Fruit fly (Drosophila melanogaster): ENCODE results near the gene CG43291.

CG43291 gene

DNA sequence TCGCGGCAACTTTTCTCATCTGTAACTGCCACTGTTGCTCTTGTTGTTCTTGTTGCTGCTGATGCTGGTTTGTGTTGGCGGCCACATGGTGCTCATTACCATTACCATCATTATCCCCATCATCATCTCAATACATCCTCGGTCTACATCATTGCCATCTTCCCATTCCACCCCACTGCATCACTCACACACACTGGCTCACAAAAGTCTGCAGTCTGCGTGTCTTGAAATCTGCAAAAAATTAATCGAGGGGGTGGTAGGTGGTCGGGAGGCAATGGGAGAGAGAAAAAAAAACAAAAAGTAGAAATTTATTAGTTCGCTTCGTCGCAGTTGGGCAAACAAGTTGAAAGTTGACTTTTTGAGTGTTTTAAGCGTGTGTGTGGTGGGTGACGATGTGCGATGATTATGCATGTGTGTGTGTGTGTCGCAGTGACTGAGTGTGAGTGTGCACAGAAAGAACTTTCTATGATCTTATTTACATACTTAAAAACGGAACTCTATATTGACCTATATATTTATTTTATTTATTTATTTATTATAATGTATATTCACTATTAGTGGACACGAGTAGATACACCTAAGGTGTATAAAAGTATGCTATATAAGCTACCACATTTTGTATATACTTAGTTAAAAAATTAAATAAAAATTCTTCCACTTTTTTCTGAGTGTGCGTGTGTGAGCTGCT, 35.0 kb upstream of the CG43291 start (continued):
- TF ChIP-seq CG1621 (tag; optimal IDR thresholded peaks at IDR 0.05) = no peak
- TF ChIP-seq Sox102F (GFP tag; optimal IDR thresholded peaks at IDR 0.05) = no peak
- TF ChIP-seq CG4318 (GFP tag; optimal IDR thresholded peaks at IDR 0.05) = peak; percentile 73
- TF ChIP-seq Eip78C (GFP tag) = peak; percentile 14
- no peak for TF ChIP-seq CG11902 (GFP tag; optimal IDR thresholded peaks at IDR 0.05)
- no peak for TF ChIP-seq Lpt (GFP tag; optimal IDR thresholded peaks at IDR 0.05)
- no peak for TF ChIP-seq Eip93F (GFP tag; optimal IDR thresholded peaks at IDR 0.05)
- TF ChIP-seq fd85E (GFP tag; optimal IDR thresholded peaks at IDR 0.05) = no peak
- TF ChIP-seq CG11762 (GFP tag; optimal IDR thresholded peaks at IDR 0.05; ENCODE audit: insufficient read depth) = no peak
- TF ChIP-seq CG10669 (GFP tag; optimal IDR thresholded peaks at IDR 0.05) = no peak
- no peak for TF ChIP-seq Eip75B (GFP tag; optimal IDR thresholded peaks at IDR 0.05)
- peak; percentile 28 for TF ChIP-seq CG10631 (GFP tag; optimal IDR thresholded peaks at IDR 0.05)
- no peak for TF ChIP-seq CG11294 (GFP tag; IDR thresholded peaks at IDR 0.05)
- no peak for TF ChIP-seq Ets96B (tag; optimal IDR thresholded peaks at IDR 0.05)

DNA sequence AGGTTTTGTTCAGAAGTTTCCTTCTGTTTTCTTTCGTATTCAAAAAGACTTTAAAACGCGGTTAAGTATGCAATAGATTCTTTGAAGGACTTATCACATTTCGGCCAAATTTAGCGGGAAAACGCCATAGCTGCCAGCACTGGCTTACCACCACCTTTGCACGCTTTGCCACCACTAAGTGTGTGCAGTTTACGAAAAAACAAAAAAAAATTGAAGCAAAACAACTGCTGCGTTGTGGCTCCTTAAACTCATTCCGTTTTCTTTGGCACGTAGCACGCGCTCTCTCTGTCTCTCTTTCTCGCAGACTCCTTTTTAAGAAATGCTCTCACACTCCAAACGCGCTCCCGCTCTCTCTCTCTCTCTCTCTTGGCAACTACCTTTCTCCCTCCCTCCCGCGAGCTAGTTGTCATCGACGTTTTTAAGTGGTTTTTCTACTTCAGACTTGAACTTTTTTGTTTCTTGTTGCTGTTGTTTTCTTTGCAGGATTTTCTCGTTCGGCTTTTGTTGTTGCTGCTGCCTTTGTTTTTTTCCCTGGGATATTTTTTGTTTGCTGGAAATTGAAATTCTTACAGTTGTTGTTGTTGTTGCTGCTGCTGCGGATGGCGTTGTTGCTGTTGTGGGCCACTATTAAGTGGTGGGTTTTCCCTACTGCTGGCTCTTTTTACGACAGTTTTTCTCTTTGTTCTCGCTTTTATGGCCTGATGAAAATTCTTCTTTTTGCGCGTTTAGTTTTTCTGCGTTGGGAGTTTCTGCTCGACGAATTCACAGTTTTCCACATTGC, 34.2 kb upstream of the CG43291 start:
- peak; percentile 54 for TF ChIP-seq pdm3 (GFP tag; optimal IDR thresholded peaks at IDR 0.05)
- peak; percentile 41 for TF ChIP-seq CG11762 (GFP tag; optimal IDR thresholded peaks at IDR 0.05; ENCODE audit: insufficient read depth)
- TF ChIP-seq CG7368 (GFP tag; optimal IDR thresholded peaks at IDR 0.05) = no peak
- TF ChIP-seq CG6163 (GFP tag; IDR thresholded peaks at IDR 0.05) = peak; percentile 82; the same call in 2 of the 3 replicates
- TF ChIP-seq CG8119 (GFP tag; IDR thresholded peaks at IDR 0.05) = peak; percentile 55; the same call in 2 of the 3 replicates
- TF ChIP-seq fd59A (GFP tag; optimal IDR thresholded peaks at IDR 0.05) = no peak
- peak; percentile 69 for TF ChIP-seq CG6808 (GFP tag; optimal IDR thresholded peaks at IDR 0.05)
- TF ChIP-seq CG11294 (GFP tag; IDR thresholded peaks at IDR 0.05) = no peak
- peak; percentile 42 for TF ChIP-seq CG9139 (GFP tag; optimal IDR thresholded peaks at IDR 0.05)
- TF ChIP-seq CG32006 (GFP tag; optimal IDR thresholded peaks at IDR 0.05) = no peak
- TF ChIP-seq esn (GFP tag; optimal IDR thresholded peaks at IDR 0.05) = no peak
- peak; percentile 56 for TF ChIP-seq CG4318 (GFP tag; optimal IDR thresholded peaks at IDR 0.05)
- TF ChIP-seq Eip78C (GFP tag) = peak; percentile 63
- TF ChIP-seq achi (GFP tag; optimal IDR thresholded peaks at IDR 0.05) = no peak
- no peak for TF ChIP-seq dac (GFP tag; optimal IDR thresholded peaks at IDR 0.05)
- no peak for TF ChIP-seq CG8319 (GFP tag; optimal IDR thresholded peaks at IDR 0.05)
- TF ChIP-seq salr (GFP tag; optimal IDR thresholded peaks at IDR 0.05) = peak in 1 of 2 experiments; percentile 47
- peak; percentile 73 for TF ChIP-seq Lpt (GFP tag; optimal IDR thresholded peaks at IDR 0.05)
- TF ChIP-seq Sox15 (GFP tag; optimal IDR thresholded peaks at IDR 0.05) = peak; percentile 24
- no peak for TF ChIP-seq Sox14 (GFP tag; optimal IDR thresholded peaks at IDR 0.05)
- TF ChIP-seq Gug (GFP tag; IDR thresholded peaks at IDR 0.05) = no peak; the same call in 1 of the 2 replicates
- TF ChIP-seq OdsH (GFP tag; optimal IDR thresholded peaks at IDR 0.05) = no peak
- peak; percentile 66 for TF ChIP-seq eg (GFP tag; IDR thresholded peaks at IDR 0.05)
- TF ChIP-seq Met (GFP tag; optimal IDR thresholded peaks at IDR 0.05) = no peak
- TF ChIP-seq net (GFP tag; optimal IDR thresholded peaks at IDR 0.05) = no peak
- no peak for TF ChIP-seq topi (GFP tag; optimal IDR thresholded peaks at IDR 0.05)
- TF ChIP-seq fd85E (GFP tag; optimal IDR thresholded peaks at IDR 0.05) = peak; percentile 1
- TF ChIP-seq dsx (GFP tag; optimal IDR thresholded peaks at IDR 0.05; ENCODE audit: poor library complexity, severe bottlenecking) = peak; percentile 35
- no peak for TF ChIP-seq CG8632 (GFP tag; optimal IDR thresholded peaks at IDR 0.05)
- TF ChIP-seq lz (GFP tag; optimal IDR thresholded peaks at IDR 0.05) = no peak
- TF ChIP-seq CG3919 (GFP tag; optimal IDR thresholded peaks at IDR 0.05) = no peak
- peak; percentile 13 for TF ChIP-seq cyc (GFP tag; optimal IDR thresholded peaks at IDR 0.05)
- peak; percentile 18 for TF ChIP-seq Eip75B (GFP tag; optimal IDR thresholded peaks at IDR 0.05)
- no peak for TF ChIP-seq CG6854 (GFP tag; optimal IDR thresholded peaks at IDR 0.05)
- TF ChIP-seq Eip93F (GFP tag; optimal IDR thresholded peaks at IDR 0.05) = no peak
- no peak for TF ChIP-seq fkh (GFP tag; optimal IDR thresholded peaks at IDR 0.05)
- TF ChIP-seq Blimp-1 (GFP tag; optimal IDR thresholded peaks at IDR 0.05) = no peak
- TF ChIP-seq Sox102F (GFP tag; optimal IDR thresholded peaks at IDR 0.05) = no peak
- TF ChIP-seq CG10631 (GFP tag; optimal IDR thresholded peaks at IDR 0.05) = no peak
- peak; percentile 16 for TF ChIP-seq Hr4 (GFP tag; optimal IDR thresholded peaks at IDR 0.05)
- peak; percentile 42 for TF ChIP-seq Hr39 (GFP tag; optimal IDR thresholded peaks at IDR 0.05)
- no peak for TF ChIP-seq svp (GFP tag)
- TF ChIP-seq CG1621 (tag; optimal IDR thresholded peaks at IDR 0.05) = peak; percentile 45
